Fruit fly (Drosophila melanogaster) whole organism, embryonic: Measurements from ENCODE around the gene CG31468.

Experiments used
- Abd-B ChIP-seq: fragments of 200-800 bp; sonication (Bioruptor generic); optimal IDR thresholded peaks from 2 replicates; lab custom pipeline; 2018; ENCODE audit warnings: missing biosample characterization, mild to moderate bottlenecking, missing genetic modification characterization, moderate library complexity
- CG10462 ChIP-seq: fragments of 200-800 bp; sonication (Bioruptor generic); optimal IDR thresholded peaks from 2 replicates; lab custom pipeline; 2016; ENCODE audit warnings: missing biosample characterization, missing genetic modification characterization
- CG11247 ChIP-seq: fragments of 200-800 bp; sonication (Bioruptor generic); IDR thresholded peaks from 2 replicates; pipeline ENCODE4 v1.3.6; 2022; ENCODE audit warnings: missing biosample characterization, missing genetic modification characterization
- CG11560 ChIP-seq: fragments of 200-800 bp; sonication (Bioruptor generic); IDR thresholded peaks from 3 replicates; pipeline ENCODE4 v1.3.6; 2022; ENCODE audit warnings: missing biosample characterization, missing genetic modification characterization
- CG12391 ChIP-seq: fragments of 200-800 bp; sonication (Bioruptor generic); optimal IDR thresholded peaks from 3 replicates; lab custom pipeline; 2018; ENCODE audit warnings: missing biosample characterization, mild to moderate bottlenecking, missing genetic modification characterization, moderate library complexity
- CG12942 ChIP-seq: fragments of 200-800 bp; sonication (Bioruptor generic); optimal IDR thresholded peaks from 3 replicates; lab custom pipeline; 2016; ENCODE audit warnings: missing biosample characterization, missing genetic modification characterization
- CG13123 ChIP-seq: fragments of 200-800 bp; sonication (Bioruptor generic); optimal IDR thresholded peaks from 2 replicates; lab custom pipeline; 2016; ENCODE audit warnings: missing biosample characterization, missing genetic modification characterization
- CG13624 ChIP-seq: fragments of 200-800 bp; sonication (Bioruptor generic); optimal IDR thresholded peaks from 2 replicates; lab custom pipeline; 2016; ENCODE audit warnings: missing biosample characterization, missing genetic modification characterization
- CG1529 ChIP-seq: fragments of 200-800 bp; sonication (Bioruptor generic); optimal IDR thresholded peaks from 3 replicates; lab custom pipeline; 2018; ENCODE audit warnings: missing biosample characterization, missing genetic modification characterization
- CG1603 ChIP-seq: fragments of 200-800 bp; sonication (Bioruptor generic); optimal IDR thresholded peaks from 2 replicates; lab custom pipeline; 2019; ENCODE audit warnings: missing biosample characterization, mild to moderate bottlenecking, missing genetic modification characterization, moderate library complexity
- CG1647 ChIP-seq: fragments of 200-800 bp; sonication (Bioruptor generic); optimal IDR thresholded peaks from 3 replicates; lab custom pipeline; 2016; ENCODE audit warnings: missing biosample characterization, missing genetic modification characterization
- CG17186 ChIP-seq: fragments of 200-800 bp; sonication (Bioruptor generic); optimal IDR thresholded peaks from 3 replicates; lab custom pipeline; 2017; ENCODE audit warnings: missing biosample characterization, missing genetic modification reagents, missing genetic modification characterization
- CG18476 ChIP-seq: fragments of 200-800 bp; sonication (Bioruptor generic); optimal IDR thresholded peaks from 2 replicates; lab custom pipeline; 2016; ENCODE audit warnings: missing biosample characterization, mild to moderate bottlenecking, missing genetic modification characterization
- CG2120 ChIP-seq: fragments of 200-800 bp; sonication (Bioruptor generic); optimal IDR thresholded peaks from 3 replicates; lab custom pipeline; 2016; ENCODE audit warnings: missing biosample characterization, missing genetic modification characterization
- CG33213 ChIP-seq: fragments of 200-800 bp; sonication (Bioruptor generic); optimal IDR thresholded peaks from 3 replicates; lab custom pipeline; 2016; ENCODE audit warnings: missing biosample characterization, missing genetic modification characterization
- CG33557 ChIP-seq: fragments of 200-800 bp; sonication (Bioruptor generic); optimal IDR thresholded peaks from 2 replicates; lab custom pipeline; 2019; ENCODE audit warnings: missing biosample characterization, mild to moderate bottlenecking, missing genetic modification characterization, moderate library complexity
- CG34376 ChIP-seq: fragments of 200-800 bp; sonication (Bioruptor generic); optimal IDR thresholded peaks from 2 replicates; lab custom pipeline; 2018; ENCODE audit warnings: missing biosample characterization, mild to moderate bottlenecking, missing genetic modification characterization
- CG4282 ChIP-seq: fragments of 200-800 bp; sonication (Bioruptor generic); optimal IDR thresholded peaks from 2 replicates; lab custom pipeline; 2016; ENCODE audit warnings: missing biosample characterization, missing genetic modification characterization
- CG6272 ChIP-seq: fragments of 200-800 bp; sonication (Bioruptor generic); IDR thresholded peaks from 2 replicates; pipeline ENCODE4 v1.3.6; 2022; ENCODE audit warnings: missing biosample characterization, missing genetic modification characterization
- CG7357 ChIP-seq: fragments of 200-800 bp; sonication (Bioruptor generic); IDR thresholded peaks from 3 replicates; pipeline ENCODE4 v1.3.6; 2022; ENCODE audit warnings: missing biosample characterization, missing genetic modification characterization
- CG8478 ChIP-seq: fragments of >200 bp; optimal IDR thresholded peaks from 2 replicates; lab custom pipeline; 2018
- CHES-1-like ChIP-seq: fragments of 200-800 bp; sonication (Bioruptor generic); optimal IDR thresholded peaks from 2 replicates; lab custom pipeline; 2016; ENCODE audit warnings: missing biosample characterization, missing genetic modification characterization
- Dek ChIP-seq: fragments of 200-800 bp; sonication (Bioruptor generic); optimal IDR thresholded peaks from 3 replicates; lab custom pipeline; 2019; ENCODE audit warnings: missing biosample characterization, mild to moderate bottlenecking, missing genetic modification characterization, moderate library complexity
- Dref ChIP-seq: fragments of 200-800 bp; sonication (Bioruptor generic); IDR thresholded peaks from 2 replicates; pipeline ENCODE4 v1.3.6; 2022; ENCODE audit warnings: missing biosample characterization, missing genetic modification characterization
- ERR ChIP-seq: fragments of 200-800 bp; sonication (Bioruptor generic); optimal IDR thresholded peaks from 2 replicates; lab custom pipeline; 2016; ENCODE audit warnings: missing biosample characterization, missing genetic modification characterization
- HLH3B ChIP-seq: fragments of 200-800 bp; sonication (Bioruptor generic); IDR thresholded peaks from 2 replicates; pipeline ENCODE4 v1.3.6; 2022; ENCODE audit warnings: missing biosample characterization, missing genetic modification characterization
- HmgD ChIP-seq: fragments of 200-800 bp; sonication (Bioruptor generic); optimal IDR thresholded peaks from 3 replicates; lab custom pipeline; 2016; ENCODE audit warnings: missing biosample characterization, missing genetic modification characterization
- Hr3 ChIP-seq: fragments of 200-800 bp; sonication (Bioruptor generic); optimal IDR thresholded peaks from 3 replicates; lab custom pipeline; 2016; ENCODE audit warnings: missing biosample characterization, missing genetic modification characterization
- Mrtf ChIP-seq: fragments of 200-800 bp; sonication (Bioruptor generic); IDR thresholded peaks from 3 replicates; pipeline ENCODE4 v1.3.6; 2022; ENCODE audit warnings: missing biosample characterization, missing genetic modification characterization
- NFAT ChIP-seq: fragments of 200-800 bp; sonication (Bioruptor generic); IDR thresholded peaks from 2 replicates; pipeline ENCODE4 v1.3.6; 2022; ENCODE audit warnings: missing biosample characterization, missing genetic modification characterization
- NK7.1 ChIP-seq: fragments of 200-800 bp; sonication (Bioruptor generic); optimal IDR thresholded peaks from 3 replicates; lab custom pipeline; 2016; ENCODE audit warnings: missing biosample characterization, missing genetic modification characterization
- Nf-YC ChIP-seq: fragments of 200-800 bp; optimal IDR thresholded peaks from 3 replicates; lab custom pipeline; 2019; ENCODE audit warnings: missing biosample characterization, mild to moderate bottlenecking, missing genetic modification characterization, moderate library complexity
- Sry-β ChIP-seq: fragments of 200-800 bp; sonication (Bioruptor generic); optimal IDR thresholded peaks from 2 replicates; lab custom pipeline; 2018; ENCODE audit warnings: missing biosample characterization, mild to moderate bottlenecking, missing genetic modification characterization, moderate library complexity
- abd-A ChIP-seq: fragments of 200-800 bp; sonication (Bioruptor generic); optimal IDR thresholded peaks from 3 replicates; lab custom pipeline; 2019; ENCODE audit warnings: missing biosample characterization, mild to moderate bottlenecking, missing genetic modification characterization, moderate library complexity
- ato ChIP-seq: fragments of 200-800 bp; sonication (Bioruptor generic); IDR thresholded peaks from 2 replicates; pipeline ENCODE4 v1.3.6; 2022; ENCODE audit warnings: missing biosample characterization, missing genetic modification characterization; ENCODE audit not compliant: partially characterized antibody
- bowl ChIP-seq: fragments of 200-800 bp; sonication (Bioruptor generic); IDR thresholded peaks from 2 replicates; pipeline ENCODE4 v1.3.6; 2022; ENCODE audit warnings: missing biosample characterization, missing genetic modification characterization
- cad ChIP-seq: fragments of >200 bp; optimal IDR thresholded peaks from 2 replicates; lab custom pipeline; 2017; ENCODE audit warnings: missing biosample characterization, missing genetic modification characterization
- caup ChIP-seq: fragments of 200-800 bp; sonication (Bioruptor generic); optimal IDR thresholded peaks from 3 replicates; lab custom pipeline; 2017; ENCODE audit warnings: missing biosample characterization, mild to moderate bottlenecking, missing genetic modification characterization, moderate library complexity; ENCODE audit not compliant: severe bottlenecking
- dmrt11E ChIP-seq: fragments of 200-800 bp; sonication (Bioruptor generic); optimal IDR thresholded peaks from 3 replicates; lab custom pipeline; 2018; ENCODE audit warnings: missing biosample characterization, mild to moderate bottlenecking, missing genetic modification characterization, moderate library complexity
- dpn ChIP-seq, 2 experiments: fragments of 200-800 bp; sonication (Bioruptor generic); optimal IDR thresholded peaks; 3 replicates each; lab custom pipeline; 2016; ENCODE audit warnings: missing biosample characterization in 2 of 2, missing genetic modification characterization in 2 of 2
- esg ChIP-seq: fragments of 200-800 bp; sonication (Bioruptor generic); conservative IDR thresholded peaks from 2 replicates; pipeline ENCODE4 v1.3.6; 2022; ENCODE audit warnings: missing biosample characterization, missing genetic modification characterization
- gcm2 ChIP-seq: fragments of 200-800 bp; sonication (Bioruptor generic); optimal IDR thresholded peaks from 2 replicates; lab custom pipeline; 2016; ENCODE audit warnings: missing biosample characterization, missing genetic modification characterization
- jigr1 ChIP-seq: fragments of 200-800 bp; sonication (Bioruptor generic); IDR thresholded peaks from 3 replicates; pipeline ENCODE4 v1.3.6; 2022; ENCODE audit warnings: missing biosample characterization, missing genetic modification characterization
- lab ChIP-seq: fragments of 200-800 bp; sonication (Bioruptor generic); optimal IDR thresholded peaks from 3 replicates; lab custom pipeline; 2017; ENCODE audit warnings: missing biosample characterization, missing genetic modification characterization, mild to moderate bottlenecking, moderate library complexity, missing genetic modification reagents
- maf-S ChIP-seq: fragments of 200-800 bp; sonication (Bioruptor generic); optimal IDR thresholded peaks from 2 replicates; lab custom pipeline; 2016; ENCODE audit warnings: missing biosample characterization, missing genetic modification characterization
- nom ChIP-seq: fragments of 200-800 bp; sonication (Bioruptor generic); optimal IDR thresholded peaks from 2 replicates; lab custom pipeline; 2017; ENCODE audit warnings: missing biosample characterization, missing genetic modification characterization, mild to moderate bottlenecking, moderate library complexity, missing genetic modification reagents
- org-1 ChIP-seq: fragments of 200-800 bp; sonication (Bioruptor generic); optimal IDR thresholded peaks from 2 replicates; lab custom pipeline; 2017; ENCODE audit warnings: missing biosample characterization, missing genetic modification characterization
- pros ChIP-seq: fragments of 200-800 bp; sonication (Bioruptor generic); optimal IDR thresholded peaks from 3 replicates; lab custom pipeline; 2019; ENCODE audit warnings: missing biosample characterization, mild to moderate bottlenecking, missing genetic modification characterization, moderate library complexity
- sd ChIP-seq: fragments of 200-800 bp; sonication (Bioruptor generic); optimal IDR thresholded peaks from 3 replicates; lab custom pipeline; 2018; ENCODE audit warnings: missing biosample characterization, mild to moderate bottlenecking, missing genetic modification characterization, moderate library complexity
- sna ChIP-seq: fragments of 200-800 bp; sonication (Bioruptor generic); IDR thresholded peaks from 2 replicates; pipeline ENCODE4 v1.3.6; 2022; ENCODE audit warnings: missing biosample characterization, missing genetic modification characterization; ENCODE audit not compliant: partially characterized antibody
- tll ChIP-seq, 2 experiments: fragments of 200-800 bp in 1 of 2; fragments of >200 bp in 1 of 2; sonication (Bioruptor generic) in 1 of 2; optimal IDR thresholded peaks; 2 replicates each; lab custom pipeline; 2017 to 2019; ENCODE audit warnings: missing biosample characterization in 2 of 2, missing genetic modification characterization in 2 of 2, mild to moderate bottlenecking in 1 of 2, moderate library complexity in 1 of 2
- toy ChIP-seq: fragments of 200-800 bp; sonication (Bioruptor generic); IDR thresholded peaks from 2 replicates; pipeline ENCODE4 v1.3.6; 2022; ENCODE audit warnings: missing biosample characterization, missing genetic modification characterization

The CG31468 gene

DNA sequence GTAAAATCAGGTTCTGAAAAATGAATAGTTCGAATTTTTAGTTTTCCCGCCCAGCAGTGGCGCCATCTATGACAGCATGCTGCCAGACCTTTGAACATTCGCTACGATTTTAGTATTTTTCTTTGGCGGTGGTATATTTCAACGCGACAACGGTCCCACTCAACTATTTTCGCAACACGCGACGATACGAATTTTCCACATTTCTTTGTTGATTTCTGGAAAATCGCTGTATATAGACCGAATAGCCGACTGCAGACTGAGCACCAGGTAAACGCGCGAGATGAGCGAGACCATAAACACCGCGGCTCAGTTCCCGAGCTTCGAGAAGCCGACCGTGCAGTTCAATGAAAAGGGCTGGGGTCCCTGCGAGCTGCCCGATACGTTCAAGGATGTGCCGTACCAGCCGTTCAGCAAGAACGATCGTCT is 20.2 kb downstream of the CG31468 start, which contains the start of gene eIF3d1 (continued):
- TF ChIP-seq CG10462 (no peak), maf-S (GFP tag; lab: Kevin White, UChicago) (no peak), HLH3B (no peak), CG1529 (GFP tag; lab: Kevin White, UChicago) (no peak), Abd-B (GFP tag; lab: Kevin White, UChicago) (no peak), NFAT (GFP tag; lab: Robert Waterston, UW) (peak; percentile 48; the same call in 1 of the 2 replicates), ato (no peak), NK7.1 (no peak), ERR (GFP tag; lab: Kevin White, UChicago) (no peak), bowl (GFP tag; lab: Robert Waterston, UW) (no peak), abd-A (tag; lab: Kevin White, UChicago) (no peak), CHES-1-like (GFP tag; lab: Kevin White, UChicago) (peak; percentile 64), CG12942 (GFP tag; lab: Kevin White, UChicago) (peak; percentile 3), Dek (tag; lab: Kevin White, UChicago) (no peak), dmrt11E (tag; lab: Kevin White, UChicago) (peak; percentile 16), CG11560 (tag; lab: Robert Waterston, UW) (peak; percentile 46; the same call in 1 of the 3 replicates), nom (no peak), CG17186 (GFP tag; lab: Kevin White, UChicago) (peak; percentile 31), gcm2 (GFP tag; lab: Kevin White, UChicago) (no peak), CG1603 (no peak), Hr3 (GFP tag; lab: Kevin White, UChicago) (no peak), CG34376 (no peak), CG13123 (GFP tag; lab: Kevin White, UChicago) (no peak), pros (GFP tag; lab: Kevin White, UChicago) (no peak), sna (GFP tag; lab: Robert Waterston, UW) (no peak), CG7357 (GFP tag; lab: Robert Waterston, UW) (no peak), CG6272 (GFP tag; lab: Robert Waterston, UW) (no peak), sd (tag; lab: Kevin White, UChicago) (peak; percentile 90), Mrtf (GFP tag; lab: Robert Waterston, UW) (no peak), dpn (GFP tag; optimal IDR thresholded peaks at IDR 0.05; lab: Kevin White, UChicago) (peak in 1 of 2 experiments; percentile 35), cad (GFP tag; lab: Kevin White, UChicago) (no peak), HmgD (GFP tag; lab: Kevin White, UChicago) (no peak), CG4282 (GFP tag; lab: Kevin White, UChicago) (no peak), Sry-β (no peak), CG33557 (GFP tag; lab: Kevin White, UChicago) (no peak), CG8478 (lab: Kevin White, UChicago) (no peak), lab (GFP tag; lab: Kevin White, UChicago) (no peak), caup (no peak), Nf-YC (no peak), esg (GFP tag; lab: Robert Waterston, UW) (no peak), toy (GFP tag; lab: Robert Waterston, UW) (no peak), CG13624 (no peak), org-1 (GFP tag; lab: Kevin White, UChicago) (no peak), CG2120 (GFP tag; lab: Kevin White, UChicago) (peak; percentile 34), CG33213 (peak; percentile 22), CG11247 (GFP tag; lab: Robert Waterston, UW) (no peak; the same call in 1 of the 2 replicates), tll (GFP tag; optimal IDR thresholded peaks at IDR 0.05; lab: Kevin White, UChicago) (no peak), jigr1 (GFP tag; lab: Robert Waterston, UW) (no peak), CG12391 (tag; lab: Kevin White, UChicago) (peak; percentile 38), CG1647 (no peak), CG18476 (no peak), Dref (GFP tag; lab: Robert Waterston, UW) (peak; percentile 42; the same call in 1 of the 2 replicates)
